Worm (Caenorhabditis elegans) whole organism, L4/young adult: ENCODE results near the gene F10D7.3.

Experiments used
- W03F9.2 ChIP-seq: fragments of 150-350 bp; optimal IDR thresholded peaks from 2 replicates; lab custom pipeline; 2014; ENCODE audit warnings: missing biosample characterization, missing genetic modification characterization
- dao-5 ChIP-seq: sonication (generic microtip); optimal IDR thresholded peaks from 2 replicates; lab custom pipeline; 2016; ENCODE audit warnings: missing genotype, missing genetic modification characterization, moderate library complexity, missing compliant biosample characterization
- him-1 ChIP-seq: sonication (generic microtip); optimal IDR thresholded peaks from 2 replicates; lab custom pipeline; 2016; ENCODE audit warnings: missing genotype, missing genetic modification reagents, missing genetic modification characterization, missing compliant biosample characterization

F10D7.3 gene

ce11 chrX:17324954-17325353 is 49.5 kb downstream of the F10D7.3 start:
- TF ChIP-seq dao-5 = no peak
- TF ChIP-seq him-1 = no peak
- TF ChIP-seq W03F9.2 (tag; lab: Kevin White, UChicago) = no peak
